Fruit fly (Drosophila melanogaster): ENCODE data around the gene cyst.
A peak's percentile ranks its signal among the peaks of the same experiment; 100 is the strongest.

Gene cyst

dm6 chr2L:19469751-19470150, 38.8 kb downstream of the cyst start (continued):
- no peak for TF ChIP-seq CG10565 (GFP tag; optimal IDR thresholded peaks at IDR 0.05)
- TF ChIP-seq D (optimal IDR thresholded peaks at IDR 0.05), result no peak
- peak; percentile 24 for TF ChIP-seq D (GFP tag; optimal IDR thresholded peaks at IDR 0.05)
- TF ChIP-seq CG10979 (tag; optimal IDR thresholded peaks at IDR 0.05), result peak; percentile 54
- TF ChIP-seq gro (GFP tag; optimal IDR thresholded peaks at IDR 0.05), result no peak
- TF ChIP-seq bbx (GFP tag; IDR thresholded peaks at IDR 0.05; ENCODE audit: partially characterized antibody), result no peak
- no peak for TF ChIP-seq CG14441 (GFP tag; IDR thresholded peaks at IDR 0.05)

dm6 chr2L:19469090-19469489, 39.5 kb downstream of the cyst start:
- TF ChIP-seq CG1233 (GFP tag; optimal IDR thresholded peaks at IDR 0.05), result no peak
- TF ChIP-seq ttk (GFP tag; IDR thresholded peaks at IDR 0.05), result no peak
- no peak for TF ChIP-seq CG32532 (GFP tag; IDR thresholded peaks at IDR 0.05)
- TF ChIP-seq Dfd (GFP tag; optimal IDR thresholded peaks at IDR 0.05), result no peak
- TF ChIP-seq CrebB (tag; optimal IDR thresholded peaks at IDR 0.05), result no peak
- no peak for TF ChIP-seq lola (GFP tag; optimal IDR thresholded peaks at IDR 0.05)
- TF ChIP-seq Antp (GFP tag; optimal IDR thresholded peaks at IDR 0.05), result no peak
- TF ChIP-seq nmo (GFP tag; optimal IDR thresholded peaks at IDR 0.05), result no peak
- TF ChIP-seq grau (tag; optimal IDR thresholded peaks at IDR 0.05), result no peak
- no peak for TF ChIP-seq gce (GFP tag; IDR thresholded peaks at IDR 0.05)
- TF ChIP-seq Asciz (GFP tag; optimal IDR thresholded peaks at IDR 0.05), result no peak
- no peak for TF ChIP-seq odd (GFP tag; optimal IDR thresholded peaks at IDR 0.05)
- no peak for TF ChIP-seq klu (GFP tag; IDR thresholded peaks at IDR 0.05)
- TF ChIP-seq dan (GFP tag; IDR thresholded peaks at IDR 0.05), result no peak

dm6 chr2L:19463824-19464317, 44.7 kb downstream of the cyst start, which contains the start of gene tj:
TSS of gene tj (plus strand) at chr2L:19464267.
- TF ChIP-seq CG13123 (GFP tag; optimal IDR thresholded peaks at IDR 0.05) (no peak), CG9437 (GFP tag; optimal IDR thresholded peaks at IDR 0.05) (no peak), fd96Cb (tag; optimal IDR thresholded peaks at IDR 0.05) (no peak), HHEX (GFP tag; optimal IDR thresholded peaks at IDR 0.05) (no peak), Ets65A (GFP tag) (peak; percentile 66), peb (GFP tag; IDR thresholded peaks at IDR 0.05) (no peak), CG18599 (GFP tag; optimal IDR thresholded peaks at IDR 0.05) (no peak), ssp (GFP tag; IDR thresholded peaks at IDR 0.05) (no peak), Adf1 (GFP tag; IDR thresholded peaks at IDR 0.05) (peak; percentile 29; the same call in 1 of the 2 replicates), jumu (GFP tag; optimal IDR thresholded peaks at IDR 0.05) (no peak), run (tag; optimal IDR thresholded peaks at IDR 0.05) (no peak), lmd (GFP tag; IDR thresholded peaks at IDR 0.05) (no peak), Hr39 (optimal IDR thresholded peaks at IDR 0.05) (no peak), CG6813 (GFP tag; optimal IDR thresholded peaks at IDR 0.05) (no peak), CG10462 (GFP tag; optimal IDR thresholded peaks at IDR 0.05) (no peak), crol (GFP tag; IDR thresholded peaks at IDR 0.05) (peak; percentile 59), CG31224 (GFP tag; IDR thresholded peaks at IDR 0.05) (no peak), CG1233 (GFP tag; optimal IDR thresholded peaks at IDR 0.05) (no peak), B-H1 (GFP tag; IDR thresholded peaks at IDR 0.05) (no peak), ase (GFP tag; IDR thresholded peaks at IDR 0.05) (no peak), CG4707 (GFP tag; optimal IDR thresholded peaks at IDR 0.05) (no peak), cg (GFP tag; optimal IDR thresholded peaks at IDR 0.05) (peak; percentile 53), kni (GFP tag; optimal IDR thresholded peaks at IDR 0.05) (no peak), CG12744 (GFP tag; optimal IDR thresholded peaks at IDR 0.05) (no peak), CG9797 (GFP tag; optimal IDR thresholded peaks at IDR 0.05) (no peak), nom (GFP tag; optimal IDR thresholded peaks at IDR 0.05) (no peak), sob (GFP tag; IDR thresholded peaks at IDR 0.05) (no peak), CG3065 (GFP tag; optimal IDR thresholded peaks at IDR 0.05) (no peak), stc (GFP tag; IDR thresholded peaks at IDR 0.05) (no peak), croc (GFP tag; conservative IDR thresholded peaks at IDR 0.05) (no peak), slou (GFP tag; optimal IDR thresholded peaks at IDR 0.05) (no peak)
